Worm (Caenorhabditis elegans) whole organism, early embryonic: ENCODE results near the gene F25H8.2.

ENCODE experiments used
- ama-1 ChIP-seq: fragments of 150-350 bp; optimal IDR thresholded peaks from 2 replicates; lab custom pipeline; 2014
- ceh-36 ChIP-seq: sonication (generic microtip); optimal IDR thresholded peaks from 2 replicates; lab custom pipeline; 2016; ENCODE audit warnings: missing genetic modification characterization, inconsistent platforms, missing compliant biosample characterization
- flt-1 ChIP-seq: fragments of 200-800 bp; sonication (Bioruptor generic); IDR thresholded peaks from 2 replicates; pipeline ENCODE4 v1.3.6; 2022; ENCODE audit warnings: missing genetic modification characterization, missing compliant biosample characterization
- hmg-4 ChIP-seq: fragments of 200-800 bp; sonication (Bioruptor generic); optimal IDR thresholded peaks from 2 replicates; lab custom pipeline; 2018; ENCODE audit warnings: mild to moderate bottlenecking, missing genetic modification characterization, missing compliant biosample characterization
- sea-1 ChIP-seq: fragments of 200-800 bp; sonication (Bioruptor generic); conservative IDR thresholded peaks from 2 replicates; pipeline ENCODE4 v1.3.6; 2022; ENCODE audit warnings: missing genetic modification characterization, missing compliant biosample characterization

ce11 chrIV:9977602-9978172 lies 45.7 kb downstream of the F25H8.2 start, which contains the start of gene dhp-2:
- TF ChIP-seq flt-1 (GFP tag; lab: Robert Waterston, UW) (no peak), ama-1 (lab: Kevin White, UChicago) (no peak), sea-1 (GFP tag; lab: Robert Waterston, UW) (no peak), hmg-4 (GFP tag; lab: Kevin White, UChicago) (no peak), ceh-36 (no peak)
